Worm (Caenorhabditis elegans) whole organism, young adult: Measurements from ENCODE around the gene pud-4.

Experiments used
- B0019.2 ChIP-seq: fragments of 200-800 bp; sonication (Bioruptor generic); conservative IDR thresholded peaks from 2 replicates; pipeline ENCODE4 v1.3.6; 2022; ENCODE audit warnings: missing genetic modification reagents, missing genetic modification characterization, missing compliant biosample characterization
- B0336.3 ChIP-seq: fragments of 200-800 bp; sonication (Bioruptor generic); IDR thresholded peaks from 2 replicates; pipeline ENCODE4 v1.3.6; 2022; ENCODE audit warnings: missing genetic modification characterization, missing compliant biosample characterization
- C06A6.2 ChIP-seq: fragments of 200-800 bp; sonication (Bioruptor generic); conservative IDR thresholded peaks from 2 replicates; pipeline ENCODE4 v1.3.6; 2022; ENCODE audit warnings: missing genetic modification characterization, missing compliant biosample characterization
- F39B2.1 ChIP-seq: fragments of 200-800 bp; sonication (Bioruptor generic); IDR thresholded peaks from 2 replicates; pipeline ENCODE4 v1.3.6; 2022; ENCODE audit warnings: missing genetic modification reagents, missing genetic modification characterization, missing compliant biosample characterization
- K12H6.12 ChIP-seq: fragments of 200-800 bp; sonication (Bioruptor generic); optimal IDR thresholded peaks from 2 replicates; lab custom pipeline; 2018; ENCODE audit warnings: mild to moderate bottlenecking, missing genetic modification characterization, missing compliant biosample characterization
- T07F8.4 ChIP-seq: sonication (generic microtip); optimal IDR thresholded peaks from 2 replicates; lab custom pipeline; 2016; ENCODE audit warnings: mild to moderate bottlenecking, missing genetic modification characterization, moderate library complexity, missing compliant biosample characterization
- Y56A3A.18 ChIP-seq: fragments of 200-800 bp; sonication (Bioruptor generic); IDR thresholded peaks from 2 replicates; pipeline ENCODE4 v1.3.6; 2022; ENCODE audit warnings: missing genetic modification reagents, missing genetic modification characterization, missing compliant biosample characterization
- aptf-2 ChIP-seq: fragments of 200-800 bp; sonication (Bioruptor generic); conservative IDR thresholded peaks from 2 replicates; pipeline ENCODE4 v1.3.6; 2022; ENCODE audit warnings: missing genetic modification reagents, missing genetic modification characterization, missing compliant biosample characterization
- aptf-3 ChIP-seq: fragments of 200-800 bp; sonication (Bioruptor generic); IDR thresholded peaks from 2 replicates; pipeline ENCODE4 v1.3.6; 2022; ENCODE audit warnings: missing genetic modification characterization, missing compliant biosample characterization
- attf-5 ChIP-seq: fragments of 200-800 bp; sonication (Bioruptor generic); optimal IDR thresholded peaks from 2 replicates; lab custom pipeline; 2018; ENCODE audit warnings: mild to moderate bottlenecking, missing genetic modification characterization, missing compliant biosample characterization
- bed-1 ChIP-seq: fragments of 200-800 bp; sonication (Bioruptor generic); IDR thresholded peaks from 2 replicates; pipeline ENCODE4 v1.3.6; 2022; ENCODE audit warnings: missing genetic modification reagents, missing genetic modification characterization, missing compliant biosample characterization
- ccch-3 ChIP-seq: fragments of 200-800 bp; sonication (Bioruptor generic); optimal IDR thresholded peaks from 2 replicates; lab custom pipeline; 2018; ENCODE audit warnings: mild to moderate bottlenecking, missing genetic modification characterization, missing compliant biosample characterization
- cebp-1 ChIP-seq, 2 experiments: fragments of 200-800 bp in 1 of 2; sonication (Bioruptor generic) in 1 of 2; sonication (generic microtip) in 1 of 2; IDR thresholded peaks in 1 of 2; optimal IDR thresholded peaks in 1 of 2; 2 replicates each; pipeline versions ENCODE4 v1.3.6 to Lab custom; 2017 to 2022; ENCODE audit warnings: missing compliant biosample characterization in 2 of 2, missing genetic modification characterization in 2 of 2, mild to moderate bottlenecking in 1 of 2, missing genetic modification reagents in 1 of 2, moderate library complexity in 1 of 2
- ceh-40 ChIP-seq: fragments of 200-800 bp; sonication (Bioruptor generic); IDR thresholded peaks from 2 replicates; pipeline ENCODE4 v1.3.6; 2022; ENCODE audit warnings: missing genetic modification characterization, missing compliant biosample characterization
- ceh-58 ChIP-seq: fragments of 200-800 bp; sonication (Bioruptor generic); IDR thresholded peaks from 2 replicates; pipeline ENCODE4 v1.3.6; 2022; ENCODE audit warnings: missing genetic modification characterization, missing compliant biosample characterization
- ceh-91 ChIP-seq: fragments of 200-800 bp; sonication (Bioruptor generic); IDR thresholded peaks from 2 replicates; pipeline ENCODE4 v1.3.6; 2022; ENCODE audit warnings: missing genetic modification reagents, missing genetic modification characterization, missing compliant biosample characterization
- chd-7 ChIP-seq: sonication (generic microtip); optimal IDR thresholded peaks from 2 replicates; lab custom pipeline; 2016; ENCODE audit warnings: mild to moderate bottlenecking, missing genetic modification characterization, moderate library complexity, missing compliant biosample characterization
- efl-1 ChIP-seq: fragments of 150-350 bp; optimal IDR thresholded peaks from 2 replicates; lab custom pipeline; 2014; ENCODE audit warnings: missing biosample characterization, missing genetic modification reagents, missing genetic modification characterization
- hmg-1.2 ChIP-seq: fragments of 200-800 bp; sonication (Bioruptor generic); IDR thresholded peaks from 2 replicates; pipeline ENCODE4 v1.3.6; 2022; ENCODE audit warnings: missing genetic modification reagents, missing genetic modification characterization, missing compliant biosample characterization
- hrde-1 ChIP-seq: sonication (generic microtip); optimal IDR thresholded peaks from 2 replicates; lab custom pipeline; 2016; ENCODE audit warnings: missing genetic modification characterization, mild to moderate bottlenecking, missing compliant biosample characterization, moderate library complexity, missing genotype, missing genetic modification reagents, borderline replicate concordance
- lag-1 ChIP-seq: fragments of 200-800 bp; sonication (Bioruptor generic); IDR thresholded peaks from 2 replicates; pipeline ENCODE4 v1.3.6; 2022; ENCODE audit warnings: missing genetic modification reagents, missing genetic modification characterization, missing compliant biosample characterization
- lin-54 ChIP-seq: fragments of 200-800 bp; sonication (Bioruptor generic); optimal IDR thresholded peaks from 2 replicates; lab custom pipeline; 2018; ENCODE audit warnings: mild to moderate bottlenecking, missing genetic modification characterization, missing compliant biosample characterization
- lir-1 ChIP-seq: fragments of 200-800 bp; sonication (Bioruptor generic); conservative IDR thresholded peaks from 2 replicates; pipeline ENCODE4 v1.3.6; 2022; ENCODE audit warnings: missing genetic modification reagents, missing genetic modification characterization, missing compliant biosample characterization
- lsy-27 ChIP-seq: sonication (generic microtip); optimal IDR thresholded peaks from 2 replicates; lab custom pipeline; 2017; ENCODE audit warnings: missing genetic modification characterization, mild to moderate bottlenecking, missing compliant biosample characterization, antibody characterized with exemption, missing genotype, borderline replicate concordance; ENCODE audit not compliant: insufficient read depth
- nfya-2 ChIP-seq: fragments of 200-800 bp; sonication (Bioruptor generic); IDR thresholded peaks from 2 replicates; pipeline ENCODE4 v1.3.6; 2022; ENCODE audit warnings: missing genetic modification reagents, missing genetic modification characterization, missing compliant biosample characterization
- nhr-179 ChIP-seq: sonication (generic microtip); optimal IDR thresholded peaks from 2 replicates; lab custom pipeline; 2016; ENCODE audit warnings: mild to moderate bottlenecking, missing genetic modification characterization, missing compliant biosample characterization
- nhr-80 ChIP-seq: sonication (generic microtip); optimal IDR thresholded peaks from 2 replicates; lab custom pipeline; 2016; ENCODE audit warnings: missing genetic modification characterization, missing compliant biosample characterization
- rcor-1 ChIP-seq: fragments of 200-800 bp; sonication (Bioruptor generic); IDR thresholded peaks from 2 replicates; pipeline ENCODE4 v1.3.6; 2022; ENCODE audit warnings: missing genetic modification reagents, missing genetic modification characterization, missing compliant biosample characterization
- rec-8 ChIP-seq, 2 experiments: sonication (generic microtip); optimal IDR thresholded peaks; 2 replicates each; lab custom pipeline; 2016; ENCODE audit warnings: mild to moderate bottlenecking in 2 of 2, missing genetic modification characterization in 2 of 2, missing genetic modification reagents in 2 of 2, missing genotype in 2 of 2, missing biosample characterization in 1 of 2, missing compliant biosample characterization in 1 of 2, moderate library complexity in 1 of 2
- repo-1 ChIP-seq: sonication (generic microtip); optimal IDR thresholded peaks from 2 replicates; lab custom pipeline; 2017; ENCODE audit warnings: mild to moderate bottlenecking, missing genetic modification characterization, missing compliant biosample characterization
- sdz-38 ChIP-seq: sonication (generic microtip); optimal IDR thresholded peaks from 2 replicates; lab custom pipeline; 2016; ENCODE audit warnings: missing genotype, missing genetic modification characterization, missing compliant biosample characterization
- snpc-1.3 ChIP-seq: sonication (generic microtip); optimal IDR thresholded peaks from 2 replicates; lab custom pipeline; 2017; ENCODE audit warnings: missing genetic modification characterization, mild to moderate bottlenecking, missing compliant biosample characterization, antibody characterized with exemption, moderate library complexity, missing genotype, missing genetic modification reagents; ENCODE audit not compliant: insufficient read depth
- snpc-4 ChIP-seq, 5 experiments: fragments of 150-350 bp in 1 of 5; sonication (generic microtip) in 4 of 5; optimal IDR thresholded peaks; 2 replicates each; lab custom pipeline; 2014 to 2018; ENCODE audit warnings: missing genetic modification characterization in 5 of 5, missing biosample characterization in 3 of 5, antibody characterized with exemption in 2 of 5, mild to moderate bottlenecking in 2 of 5, missing compliant biosample characterization in 2 of 5, missing genotype in 2 of 5, moderate library complexity in 2 of 5, missing genetic modification reagents in 1 of 5
- unc-130 ChIP-seq: sonication (generic microtip); optimal IDR thresholded peaks from 2 replicates; lab custom pipeline; 2016; ENCODE audit warnings: missing genetic modification reagents, missing genetic modification characterization, missing compliant biosample characterization
- zim-3 ChIP-seq: sonication (generic microtip); optimal IDR thresholded peaks from 2 replicates; lab custom pipeline; 2017; ENCODE audit warnings: mild to moderate bottlenecking, missing genetic modification characterization, moderate library complexity, missing compliant biosample characterization
- ztf-28 ChIP-seq: fragments of 200-800 bp; sonication (Bioruptor generic); IDR thresholded peaks from 2 replicates; pipeline ENCODE4 v1.3.6; 2022; ENCODE audit warnings: missing genetic modification reagents, missing genetic modification characterization, missing compliant biosample characterization
- ztf-6 ChIP-seq: fragments of 200-800 bp; sonication (Bioruptor generic); IDR thresholded peaks from 2 replicates; pipeline ENCODE4 v1.3.6; 2022; ENCODE audit warnings: missing genetic modification reagents, missing genetic modification characterization, missing compliant biosample characterization

The pud-4 gene

DNA sequence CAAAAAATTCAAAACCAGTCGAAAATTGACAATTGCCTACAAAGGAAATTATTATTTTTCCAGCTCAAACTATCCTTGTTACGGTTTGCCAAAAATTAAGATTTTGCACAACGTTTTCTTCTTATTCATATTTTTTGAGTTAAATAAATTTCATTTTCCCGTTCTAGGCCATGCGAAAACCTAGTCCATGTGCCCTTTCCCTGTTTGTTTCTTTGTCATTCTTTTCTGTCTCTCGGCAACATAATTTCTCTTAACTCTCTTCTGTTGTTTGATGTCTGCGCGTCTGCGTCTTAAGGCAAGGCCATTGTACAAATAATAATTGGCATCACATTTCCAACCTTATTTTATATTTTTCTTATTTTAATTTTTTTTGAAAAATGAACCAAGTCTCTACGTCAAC is 45.0 kb upstream of the pud-4 start, which contains the start of gene nhr-228:
nhr-228 (plus strand) TSS at position 261 of the 400 bp plus-strand sequence.
- TF ChIP-seq unc-130 (GFP tag; lab: Kevin White, UChicago) (no peak), C06A6.2 (GFP tag; lab: Robert Waterston, UW) (no peak), nhr-179 (tag; lab: Kevin White, UChicago) (no peak), zim-3 (no peak), Y56A3A.18 (GFP tag; lab: Robert Waterston, UW) (no peak), T07F8.4 (tag; lab: Kevin White, UChicago) (no peak), rec-8 (tag; optimal IDR thresholded peaks at IDR 0.05; lab: Kevin White, UChicago) (no peak), lin-54 (GFP tag; lab: Kevin White, UChicago) (no peak), ztf-6 (no peak), attf-5 (GFP tag; lab: Kevin White, UChicago) (peak; percentile 66), lsy-27 (tag; lab: Kevin White, UChicago) (no peak), efl-1 (no peak), K12H6.12 (no peak), nhr-80 (tag; lab: Kevin White, UChicago) (peak; percentile 68), cebp-1 (GFP tag; IDR thresholded peaks at IDR 0.05; lab: Robert Waterston, UW) (no peak), cebp-1 (tag; optimal IDR thresholded peaks at IDR 0.05; lab: Kevin White, UChicago) (peak; percentile 35), B0336.3 (GFP tag; lab: Robert Waterston, UW) (no peak), snpc-4 (GFP tag; optimal IDR thresholded peaks at IDR 0.05; lab: Kevin White, UChicago) (no peak), snpc-4 (tag; optimal IDR thresholded peaks at IDR 0.05; lab: Kevin White, UChicago) (no peak), ceh-58 (GFP tag; lab: Robert Waterston, UW) (no peak), sdz-38 (no peak), ceh-91 (no peak), snpc-1.3 (no peak), nfya-2 (no peak), hmg-1.2 (peak; percentile 70; the same call in 1 of the 2 replicates), lag-1 (no peak), B0019.2 (no peak), rcor-1 (GFP tag; lab: Robert Waterston, UW) (no peak), ztf-28 (GFP tag; lab: Robert Waterston, UW) (no peak), chd-7 (no peak), aptf-2 (GFP tag; lab: Robert Waterston, UW) (no peak), F39B2.1 (GFP tag; lab: Robert Waterston, UW) (no peak), ccch-3 (GFP tag; lab: Kevin White, UChicago) (no peak), ceh-40 (GFP tag; lab: Robert Waterston, UW) (no peak), lir-1 (GFP tag; lab: Robert Waterston, UW) (no peak)
- TF ChIP-seq, all 124 proteins: peak for 4

DNA sequence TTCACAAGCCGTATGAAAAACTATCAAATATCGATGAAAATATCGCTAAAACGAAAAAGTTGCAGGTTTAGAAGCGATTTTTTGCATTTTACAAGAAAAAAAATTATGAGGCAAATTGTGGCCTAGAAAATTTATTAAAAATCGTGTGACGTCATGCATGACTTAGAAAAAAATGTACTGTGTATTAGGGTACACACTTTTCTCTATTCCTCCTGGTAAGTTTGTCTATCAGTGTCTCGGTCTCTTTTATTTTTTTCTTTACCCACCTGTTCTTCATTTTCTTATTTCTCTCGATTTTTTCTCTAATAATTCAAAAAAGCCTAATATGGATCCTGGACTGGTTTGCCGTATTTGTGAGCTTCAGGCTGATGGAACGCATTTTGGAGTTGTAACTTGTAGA is 41.4 kb upstream of the pud-4 start, which contains the start of gene nhr-227:
nhr-227 (plus strand) TSS at position 326 of the 400 bp plus-strand sequence.
- TF ChIP-seq bed-1 (GFP tag; lab: Robert Waterston, UW): no peak
- no peak for TF ChIP-seq ztf-28 (GFP tag; lab: Robert Waterston, UW)
- TF ChIP-seq hrde-1 (tag; lab: Kevin White, UChicago): no peak
- no peak for TF ChIP-seq ccch-3 (GFP tag; lab: Kevin White, UChicago)
- TF ChIP-seq cebp-1 (GFP tag; IDR thresholded peaks at IDR 0.05; lab: Robert Waterston, UW): no peak
- no peak for TF ChIP-seq cebp-1 (tag; optimal IDR thresholded peaks at IDR 0.05; lab: Kevin White, UChicago)
- no peak for TF ChIP-seq repo-1 (tag; lab: Kevin White, UChicago)
- TF ChIP-seq aptf-3 (GFP tag; lab: Robert Waterston, UW): no peak
